Worm (Caenorhabditis elegans): ENCODE data around the gene srlf-31.

srlf-31 gene

ce11 chrIV:11914837-11915737 lies 7.9 kb downstream of the srlf-31 start, which contains the start of gene fat-6:
TSS of gene fat-6 (minus strand) at chrIV:11915687.
- TF ChIP-seq nhr-43 (tag; optimal IDR thresholded peaks at IDR 0.05; ENCODE audit: poor library complexity, severe bottlenecking) = peak; percentile 20
- TF ChIP-seq hmg-11 (tag; optimal IDR thresholded peaks at IDR 0.05) = no peak
- TF ChIP-seq fkh-10 (GFP tag; optimal IDR thresholded peaks at IDR 0.05) = no peak
- peak; percentile 37 for TF ChIP-seq nhr-23 (tag; optimal IDR thresholded peaks at IDR 0.05)
- TF ChIP-seq R02D3.7 (tag; optimal IDR thresholded peaks at IDR 0.05) = no peak
- TF ChIP-seq nhr-12 (tag; optimal IDR thresholded peaks at IDR 0.05) = no peak
- TF ChIP-seq elt-2 (tag; optimal IDR thresholded peaks at IDR 0.05) = peak; percentile 75
- TF ChIP-seq mml-1 (tag; optimal IDR thresholded peaks at IDR 0.05) = no peak
- no peak for TF ChIP-seq snpc-4 (tag; optimal IDR thresholded peaks at IDR 0.05)
- no peak for TF ChIP-seq fkh-2 (tag; optimal IDR thresholded peaks at IDR 0.05)
- no peak for TF ChIP-seq daf-12 (tag; optimal IDR thresholded peaks at IDR 0.05)
- TF ChIP-seq sea-2 (GFP tag; optimal IDR thresholded peaks at IDR 0.05) = no peak
- no peak for TF ChIP-seq pha-4 (tag; optimal IDR thresholded peaks at IDR 0.05)
- no peak for TF ChIP-seq skn-1 (tag; optimal IDR thresholded peaks at IDR 0.05)
- no peak for TF ChIP-seq ztf-4 (tag; optimal IDR thresholded peaks at IDR 0.05)
- no peak for TF ChIP-seq lin-15B (tag; optimal IDR thresholded peaks at IDR 0.05)
- no peak for TF ChIP-seq nhr-67 (tag; optimal IDR thresholded peaks at IDR 0.05)
- TF ChIP-seq egl-27 (tag; optimal IDR thresholded peaks at IDR 0.05) = no peak
- TF ChIP-seq fos-1 (tag; optimal IDR thresholded peaks at IDR 0.05) = no peak
- TF ChIP-seq ceh-82 (tag; optimal IDR thresholded peaks at IDR 0.05) = no peak
- TF ChIP-seq unc-62 (GFP tag; optimal IDR thresholded peaks at IDR 0.05) = no peak
- TF ChIP-seq lsy-12 (tag; optimal IDR thresholded peaks at IDR 0.05) = no peak
- TF ChIP-seq eor-1 (tag; optimal IDR thresholded peaks at IDR 0.05) = no peak
- TF ChIP-seq lin-39 (tag; optimal IDR thresholded peaks at IDR 0.05) = no peak
- no peak for TF ChIP-seq ceh-9 (tag; optimal IDR thresholded peaks at IDR 0.05)
- TF ChIP-seq ceh-16 (tag; optimal IDR thresholded peaks at IDR 0.05) = no peak
- TF ChIP-seq jun-1 (tag; optimal IDR thresholded peaks at IDR 0.05) = peak; percentile 62
- no peak for TF ChIP-seq ZK546.5 (tag; optimal IDR thresholded peaks at IDR 0.05)
- TF ChIP-seq elt-1 (tag; optimal IDR thresholded peaks at IDR 0.05) = no peak
- no peak for TF ChIP-seq nhr-11 (tag; optimal IDR thresholded peaks at IDR 0.05)
- peak; percentile 17 for TF ChIP-seq nfya-1 (tag; optimal IDR thresholded peaks at IDR 0.05; ENCODE audit: insufficient read depth)
- TF ChIP-seq tbx-2 (tag; optimal IDR thresholded peaks at IDR 0.05) = no peak
- no peak for TF ChIP-seq zag-1 (tag; optimal IDR thresholded peaks at IDR 0.05)
- no peak for TF ChIP-seq nhr-77 (tag; optimal IDR thresholded peaks at IDR 0.05)
- TF ChIP-seq egl-5 (tag; optimal IDR thresholded peaks at IDR 0.05) = no peak
- peak; percentile 38 for TF ChIP-seq ama-1 (optimal IDR thresholded peaks at IDR 0.05)
- no peak for TF ChIP-seq ztf-11 (tag; optimal IDR thresholded peaks at IDR 0.05)
- TF ChIP-seq pqm-1 (tag; optimal IDR thresholded peaks at IDR 0.05) = peak; percentile 54
- no peak for TF ChIP-seq elt-3 (tag; optimal IDR thresholded peaks at IDR 0.05)
- no peak for TF ChIP-seq nhr-76 (tag; optimal IDR thresholded peaks at IDR 0.05)
- no peak for TF ChIP-seq nhr-28 (tag; optimal IDR thresholded peaks at IDR 0.05)

ce11 chrIV:11914260-11914836 lies 8.6 kb downstream of the srlf-31 start:
- TF ChIP-seq nhr-25 (tag; optimal IDR thresholded peaks at IDR 0.05) (no peak), ama-1 (optimal IDR thresholded peaks at IDR 0.05) (peak; percentile 31)
